Worm (Caenorhabditis elegans) whole organism, mixed stage, embryonic: Measurements from ENCODE around the gene F43G6.8.

ENCODE experiments used
- M03D4.4 ChIP-seq: sonication (generic microtip); optimal IDR thresholded peaks from 2 replicates; lab custom pipeline; 2017; ENCODE audit warnings: mild to moderate bottlenecking, missing genetic modification characterization, missing compliant biosample characterization
- bed-3 ChIP-seq: fragments of 200-800 bp; sonication (Bioruptor generic); optimal IDR thresholded peaks from 3 replicates; lab custom pipeline; 2018; ENCODE audit warnings: mild to moderate bottlenecking, missing genetic modification characterization, moderate library complexity, missing compliant biosample characterization
- ceh-39 ChIP-seq: fragments of 150-350 bp; optimal IDR thresholded peaks from 2 replicates; lab custom pipeline; 2014; ENCODE audit warnings: missing biosample characterization, missing genetic modification characterization
- ceh-43 ChIP-seq: fragments of 200-800 bp; sonication (Bioruptor generic); optimal IDR thresholded peaks from 2 replicates; lab custom pipeline; 2018; ENCODE audit warnings: mild to moderate bottlenecking, missing genetic modification characterization, moderate library complexity, missing compliant biosample characterization
- ceh-83 ChIP-seq: fragments of 200-800 bp; sonication (Bioruptor generic); optimal IDR thresholded peaks from 2 replicates; lab custom pipeline; 2018; ENCODE audit warnings: mild to moderate bottlenecking, missing genetic modification characterization, missing compliant biosample characterization
- ces-1 ChIP-seq: fragments of 150-350 bp; optimal IDR thresholded peaks from 2 replicates; lab custom pipeline; 2014; ENCODE audit warnings: missing biosample characterization, missing genetic modification reagents, missing genetic modification characterization
- cnd-1 ChIP-seq: fragments of 200-800 bp; sonication (Bioruptor generic); optimal IDR thresholded peaks from 2 replicates; lab custom pipeline; 2018; ENCODE audit warnings: mild to moderate bottlenecking, missing genetic modification characterization, missing compliant biosample characterization
- drap-1 ChIP-seq: fragments of 200-800 bp; sonication (Bioruptor generic); optimal IDR thresholded peaks from 3 replicates; lab custom pipeline; 2018; ENCODE audit warnings: mild to moderate bottlenecking, missing genetic modification characterization, missing compliant biosample characterization
- elt-1 ChIP-seq: sonication (generic microtip); optimal IDR thresholded peaks from 2 replicates; lab custom pipeline; 2017; ENCODE audit warnings: missing genetic modification characterization, mild to moderate bottlenecking, missing compliant biosample characterization, antibody characterized with exemption, moderate library complexity, borderline replicate concordance; ENCODE audit not compliant: insufficient read depth
- flh-1 ChIP-seq: fragments of 200-800 bp; sonication (Bioruptor generic); optimal IDR thresholded peaks from 2 replicates; lab custom pipeline; 2018; ENCODE audit warnings: mild to moderate bottlenecking, missing genetic modification characterization, moderate library complexity, missing compliant biosample characterization
- lin-32 ChIP-seq: fragments of 200-800 bp; sonication (Bioruptor generic); optimal IDR thresholded peaks from 2 replicates; lab custom pipeline; 2018; ENCODE audit warnings: mild to moderate bottlenecking, missing genetic modification characterization, missing compliant biosample characterization
- lsy-2 ChIP-seq: fragments of 150-350 bp; optimal IDR thresholded peaks from 2 replicates; lab custom pipeline; 2014; ENCODE audit warnings: missing biosample characterization, missing genetic modification characterization
- mab-5 ChIP-seq: fragments of 150-350 bp; optimal IDR thresholded peaks from 2 replicates; lab custom pipeline; 2014; ENCODE audit warnings: missing biosample characterization, missing genetic modification characterization
- mep-1 ChIP-seq: fragments of 150-350 bp; optimal IDR thresholded peaks from 2 replicates; lab custom pipeline; 2017; ENCODE audit warnings: missing biosample characterization, missing genetic modification reagents, missing genetic modification characterization, inconsistent platforms
- mls-2 ChIP-seq: sonication (generic microtip); optimal IDR thresholded peaks from 2 replicates; lab custom pipeline; 2016; ENCODE audit warnings: mild to moderate bottlenecking, missing genetic modification characterization, moderate library complexity, missing compliant biosample characterization
- nhr-12 ChIP-seq: fragments of 150-350 bp; optimal IDR thresholded peaks from 2 replicates; lab custom pipeline; 2014; ENCODE audit warnings: missing biosample characterization, missing genetic modification characterization
- nhr-2 ChIP-seq: fragments of 150-350 bp; optimal IDR thresholded peaks from 2 replicates; lab custom pipeline; 2014; ENCODE audit warnings: missing biosample characterization, missing genetic modification characterization
- nhr-28 ChIP-seq: fragments of 150-350 bp; optimal IDR thresholded peaks from 2 replicates; lab custom pipeline; 2014; ENCODE audit warnings: missing biosample characterization, missing genetic modification characterization
- nhr-76 ChIP-seq: sonication (generic microtip); optimal IDR thresholded peaks from 2 replicates; lab custom pipeline; 2017; ENCODE audit warnings: missing biosample characterization, missing genetic modification characterization
- pha-4 ChIP-seq: fragments of 150-350 bp; optimal IDR thresholded peaks from 2 replicates; lab custom pipeline; 2018; ENCODE audit warnings: missing biosample characterization, missing genetic modification reagents, missing genetic modification characterization
- sem-2 ChIP-seq: fragments of 200-800 bp; sonication (Bioruptor generic); optimal IDR thresholded peaks from 2 replicates; lab custom pipeline; 2018; ENCODE audit warnings: mild to moderate bottlenecking, missing genetic modification characterization, missing compliant biosample characterization
- snpc-4 ChIP-seq: fragments of 150-350 bp; optimal IDR thresholded peaks from 2 replicates; lab custom pipeline; 2014; ENCODE audit warnings: missing biosample characterization, missing genetic modification characterization
- tbx-8 ChIP-seq: fragments of 200-800 bp; sonication (Bioruptor generic); optimal IDR thresholded peaks from 2 replicates; lab custom pipeline; 2018; ENCODE audit warnings: mild to moderate bottlenecking, missing genetic modification characterization, moderate library complexity, missing compliant biosample characterization
- unc-120 ChIP-seq: sonication (generic microtip); optimal IDR thresholded peaks from 2 replicates; lab custom pipeline; 2017; ENCODE audit warnings: missing genetic modification characterization, missing compliant biosample characterization; ENCODE audit not compliant: poor library complexity, severe bottlenecking
- unc-39 ChIP-seq: fragments of 150-350 bp; optimal IDR thresholded peaks from 2 replicates; lab custom pipeline; 2014; ENCODE audit warnings: missing biosample characterization, missing genetic modification characterization
- unc-62 ChIP-seq: fragments of 150-350 bp; optimal IDR thresholded peaks from 2 replicates; lab custom pipeline; 2014; ENCODE audit warnings: missing biosample characterization, missing genetic modification reagents, missing genetic modification characterization
- zip-8 ChIP-seq: fragments of 150-350 bp; optimal IDR thresholded peaks from 2 replicates; lab custom pipeline; 2014; ENCODE audit warnings: missing biosample characterization, missing genetic modification characterization
- ztf-11 ChIP-seq: fragments of 150-350 bp; optimal IDR thresholded peaks from 2 replicates; lab custom pipeline; 2014; ENCODE audit warnings: missing biosample characterization, missing genetic modification characterization

The F43G6.8 gene

ce11 chrII:11808979-11809378 is 4.9 kb downstream of the F43G6.8 start, which contains the start of gene F43G6.10:
F43G6.10 (plus strand) TSS chrII:11809349.
- TF ChIP-seq lsy-2 (tag; lab: Kevin White, UChicago), result no peak
- no peak for TF ChIP-seq mep-1
- no peak for TF ChIP-seq nhr-12 (tag; lab: Kevin White, UChicago)
- no peak for TF ChIP-seq lin-32 (GFP tag; lab: Kevin White, UChicago)
- no peak for TF ChIP-seq nhr-2
- TF ChIP-seq bed-3 (GFP tag; lab: Kevin White, UChicago), result no peak
- no peak for TF ChIP-seq M03D4.4 (tag; lab: Kevin White, UChicago)
- TF ChIP-seq snpc-4 (tag; lab: Kevin White, UChicago), result no peak
- no peak for TF ChIP-seq tbx-8 (GFP tag; lab: Kevin White, UChicago)
- no peak for TF ChIP-seq ceh-83
- no peak for TF ChIP-seq flh-1 (GFP tag; lab: Kevin White, UChicago)

- TF ChIP-seq nhr-76 (tag; lab: Kevin White, UChicago) (no peak), lin-32 (GFP tag; lab: Kevin White, UChicago) (no peak), snpc-4 (tag; lab: Kevin White, UChicago) (no peak), mls-2 (tag; lab: Kevin White, UChicago) (no peak), ceh-83 (no peak), bed-3 (GFP tag; lab: Kevin White, UChicago) (no peak), drap-1 (GFP tag; lab: Kevin White, UChicago) (no peak), ces-1 (GFP tag; lab: Kevin White, UChicago) (no peak)
Observed at ce11 chrII:11806256-11806655, 7.6 kb downstream of the F43G6.8 start, which contains the start of gene jmjd-1.1. jmjd-1.1 (plus strand) TSS chrII:11806556.

ce11 chrII:11802451-11802850 is 11.4 kb downstream of the F43G6.8 start, which contains the start of gene F43G6.17:
F43G6.17 (plus strand) TSS chrII:11802751.
- TF ChIP-seq unc-62 (GFP tag; lab: Kevin White, UChicago) (no peak), mls-2 (tag; lab: Kevin White, UChicago) (no peak), elt-1 (tag; lab: Kevin White, UChicago) (no peak), mab-5 (tag; lab: Kevin White, UChicago) (no peak), drap-1 (GFP tag; lab: Kevin White, UChicago) (no peak), M03D4.4 (tag; lab: Kevin White, UChicago) (no peak), nhr-28 (tag; lab: Kevin White, UChicago) (no peak), nhr-12 (tag; lab: Kevin White, UChicago) (no peak), bed-3 (GFP tag; lab: Kevin White, UChicago) (no peak), flh-1 (GFP tag; lab: Kevin White, UChicago) (no peak)

- TF ChIP-seq ceh-43 (no peak), lsy-2 (tag; lab: Kevin White, UChicago) (no peak), ceh-39 (no peak), nhr-12 (tag; lab: Kevin White, UChicago) (no peak), mls-2 (tag; lab: Kevin White, UChicago) (no peak), zip-8 (no peak), drap-1 (GFP tag; lab: Kevin White, UChicago) (no peak), unc-62 (GFP tag; lab: Kevin White, UChicago) (no peak), cnd-1 (tag; lab: Kevin White, UChicago) (no peak)
Observed at ce11 chrII:11798737-11799136, 15.2 kb downstream of the F43G6.8 start, which contains the start of gene hda-5. hda-5 (plus strand) TSS chrII:11799037.

ce11 chrII:11797194-11797593 is 16.7 kb downstream of the F43G6.8 start:
- TF ChIP-seq cnd-1 (tag; lab: Kevin White, UChicago) (no peak), tbx-8 (GFP tag; lab: Kevin White, UChicago) (no peak), nhr-2 (no peak), lsy-2 (tag; lab: Kevin White, UChicago) (no peak), mep-1 (no peak), bed-3 (GFP tag; lab: Kevin White, UChicago) (no peak), snpc-4 (tag; lab: Kevin White, UChicago) (no peak), M03D4.4 (tag; lab: Kevin White, UChicago) (no peak), sem-2 (GFP tag; lab: Kevin White, UChicago) (no peak), pha-4 (tag; lab: Kevin White, UChicago) (no peak), ceh-39 (no peak), mab-5 (tag; lab: Kevin White, UChicago) (no peak), nhr-76 (tag; lab: Kevin White, UChicago) (no peak), ztf-11 (tag; lab: Kevin White, UChicago) (no peak), ceh-43 (no peak), ceh-83 (no peak), unc-120 (no peak), unc-39 (tag; lab: Kevin White, UChicago) (no peak)
